Worm (Caenorhabditis elegans) whole organism, L4 larva: ENCODE results near the gene lst-4.

Experiments
- F10B5.3 ChIP-seq: sonication (generic microtip); optimal IDR thresholded peaks from 2 replicates; lab custom pipeline; 2016; ENCODE audit warnings: mild to moderate bottlenecking, missing genetic modification characterization, missing compliant biosample characterization
- F37D6.2 ChIP-seq: sonication (generic microtip); optimal IDR thresholded peaks from 2 replicates; lab custom pipeline; 2016; ENCODE audit warnings: mild to moderate bottlenecking, missing genetic modification characterization, missing compliant biosample characterization
- F44E2.7 ChIP-seq: fragments of 200-800 bp; sonication (Bioruptor generic); IDR thresholded peaks from 2 replicates; pipeline ENCODE4 v2.1.2; 2022; ENCODE audit warnings: missing genetic modification characterization, missing compliant biosample characterization
- F49E8.2 ChIP-seq: sonication (generic microtip); optimal IDR thresholded peaks from 2 replicates; lab custom pipeline; 2016; ENCODE audit warnings: missing compliant biosample characterization, mild to moderate bottlenecking, missing genetic modification characterization, borderline replicate concordance
- T20F7.1 ChIP-seq: fragments of 200-800 bp; sonication (Bioruptor generic); optimal IDR thresholded peaks from 2 replicates; lab custom pipeline; 2018; ENCODE audit warnings: mild to moderate bottlenecking, missing genetic modification characterization, missing compliant biosample characterization
- T26A8.4 ChIP-seq: fragments of 200-800 bp; sonication (Bioruptor generic); IDR thresholded peaks from 2 replicates; pipeline ENCODE4 v1.3.6; 2022; ENCODE audit warnings: missing genetic modification characterization, missing compliant biosample characterization
- Y75B8A.6 ChIP-seq: fragments of 200-800 bp; sonication (Bioruptor generic); IDR thresholded peaks from 2 replicates; pipeline ENCODE4 v1.3.6; 2022; ENCODE audit warnings: missing genetic modification reagents, missing genetic modification characterization, missing compliant biosample characterization
- ZK546.5 ChIP-seq, 2 experiments: sonication (generic microtip); optimal IDR thresholded peaks; 2 replicates each; lab custom pipeline; 2017; ENCODE audit warnings: missing biosample characterization in 2 of 2, missing genetic modification characterization in 2 of 2
- aha-1 ChIP-seq: fragments of 150-350 bp; peaks from one replicate; lab custom pipeline; 2014; ENCODE audit warnings: missing biosample characterization, missing genetic modification characterization
- arid-1 ChIP-seq: fragments of 200-800 bp; sonication (Bioruptor generic); conservative IDR thresholded peaks from 2 replicates; pipeline ENCODE4 v1.3.6; 2022; ENCODE audit warnings: missing genetic modification reagents, missing genetic modification characterization, missing compliant biosample characterization
- ceh-20 ChIP-seq: fragments of 200-800 bp; sonication (Bioruptor generic); IDR thresholded peaks from 2 replicates; pipeline ENCODE4 v1.3.6; 2022; ENCODE audit warnings: missing genetic modification reagents, missing genetic modification characterization, missing compliant biosample characterization
- ceh-32 ChIP-seq: sonication (generic microtip); optimal IDR thresholded peaks from 2 replicates; lab custom pipeline; 2016; ENCODE audit warnings: mild to moderate bottlenecking, missing genetic modification characterization, missing compliant biosample characterization; ENCODE audit not compliant: poor library complexity
- ceh-82 ChIP-seq: sonication (generic microtip); optimal IDR thresholded peaks from 2 replicates; lab custom pipeline; 2017; ENCODE audit warnings: missing biosample characterization, missing genetic modification characterization
- ces-1 ChIP-seq: fragments of 150-350 bp; sonication (generic microtip); optimal IDR thresholded peaks from 4 replicates; lab custom pipeline; 2014; ENCODE audit warnings: missing biosample characterization, missing genetic modification reagents, missing genetic modification characterization
- cey-2 ChIP-seq: sonication (generic microtip); optimal IDR thresholded peaks from 3 replicates; lab custom pipeline; 2017; ENCODE audit warnings: missing genetic modification characterization, mild to moderate bottlenecking, missing compliant biosample characterization, antibody characterized with exemption, borderline replicate concordance; ENCODE audit not compliant: insufficient read depth
- daf-12 ChIP-seq: fragments of 150-350 bp; optimal IDR thresholded peaks from 2 replicates; lab custom pipeline; 2014; ENCODE audit warnings: missing biosample characterization, missing genetic modification reagents, missing genetic modification characterization
- daf-16 ChIP-seq, 3 experiments: sonication (generic microtip); optimal IDR thresholded peaks; 2 replicates each; lab custom pipeline; 2016 to 2017; ENCODE audit warnings: missing genetic modification characterization in 3 of 3, missing genetic modification reagents in 3 of 3, mild to moderate bottlenecking in 2 of 3, missing compliant biosample characterization in 2 of 3, missing biosample characterization in 1 of 3, moderate library complexity in 1 of 3
- daf-8 ChIP-seq: fragments of 200-800 bp; sonication (Bioruptor generic); IDR thresholded peaks from 2 replicates; pipeline ENCODE4 v1.3.6; 2022; ENCODE audit warnings: missing genetic modification characterization, missing compliant biosample characterization
- dmd-9 ChIP-seq: fragments of 200-800 bp; sonication (Bioruptor generic); IDR thresholded peaks from 2 replicates; pipeline ENCODE4 v1.3.6; 2022; ENCODE audit warnings: missing genetic modification reagents, missing genetic modification characterization, missing compliant biosample characterization
- dpl-1 ChIP-seq: fragments of 150-350 bp; optimal IDR thresholded peaks from 2 replicates; lab custom pipeline; 2014; ENCODE audit warnings: missing biosample characterization, missing genetic modification reagents, missing genetic modification characterization
- duxl-1 ChIP-seq: sonication (generic microtip); optimal IDR thresholded peaks from 2 replicates; lab custom pipeline; 2016; ENCODE audit warnings: mild to moderate bottlenecking, missing genetic modification characterization, moderate library complexity, missing compliant biosample characterization; ENCODE audit not compliant: poor library complexity
- egl-27 ChIP-seq: sonication (generic microtip); optimal IDR thresholded peaks from 3 replicates; lab custom pipeline; 2017; ENCODE audit warnings: missing biosample characterization, missing genetic modification reagents, missing genetic modification characterization
- egl-43 ChIP-seq: fragments of 200-800 bp; sonication (Bioruptor generic); IDR thresholded peaks from 2 replicates; pipeline ENCODE4 v1.3.6; 2022; ENCODE audit warnings: missing genetic modification reagents, missing genetic modification characterization, missing compliant biosample characterization
- fos-1 ChIP-seq: fragments of 150-350 bp; optimal IDR thresholded peaks from 2 replicates; lab custom pipeline; 2014; ENCODE audit warnings: missing biosample characterization, missing genetic modification characterization
- hif-1 ChIP-seq, 2 experiments: sonication (generic microtip); optimal IDR thresholded peaks; 2 replicates each; lab custom pipeline; 2016 to 2017; ENCODE audit warnings: missing compliant biosample characterization in 2 of 2, missing genetic modification characterization in 2 of 2, missing genetic modification reagents in 2 of 2, missing genotype in 2 of 2, mild to moderate bottlenecking in 1 of 2
- hlh-11 ChIP-seq: fragments of 200-800 bp; sonication (Bioruptor generic); optimal IDR thresholded peaks from 2 replicates; lab custom pipeline; 2018; ENCODE audit warnings: mild to moderate bottlenecking, missing genetic modification characterization, missing compliant biosample characterization
- jun-1 ChIP-seq: fragments of 150-350 bp; optimal IDR thresholded peaks from 2 replicates; lab custom pipeline; 2014; ENCODE audit warnings: missing biosample characterization, missing genetic modification reagents, missing genetic modification characterization
- lim-7 ChIP-seq: fragments of 200-800 bp; sonication (Bioruptor generic); IDR thresholded peaks from 2 replicates; pipeline ENCODE4 v1.3.6; 2022; ENCODE audit warnings: missing genetic modification characterization, missing compliant biosample characterization
- lin-1 ChIP-seq: fragments of 200-800 bp; sonication (Bioruptor generic); IDR thresholded peaks from 2 replicates; pipeline ENCODE4 v1.3.6; 2022; ENCODE audit warnings: missing genetic modification reagents, missing genetic modification characterization, missing compliant biosample characterization
- lir-3 ChIP-seq: sonication (generic microtip); optimal IDR thresholded peaks from 2 replicates; lab custom pipeline; 2016; ENCODE audit warnings: mild to moderate bottlenecking, missing genetic modification characterization, missing compliant biosample characterization
- lsy-2 ChIP-seq, 2 experiments: fragments of 150-350 bp in 1 of 2; sonication (generic microtip) in 1 of 2; optimal IDR thresholded peaks; 2 replicates each; lab custom pipeline; 2014 to 2017; ENCODE audit warnings: missing biosample characterization in 2 of 2, missing genetic modification characterization in 2 of 2
- madf-5 ChIP-seq, 2 experiments: fragments of 200-800 bp; sonication (Bioruptor generic); IDR thresholded peaks; 2 replicates each; pipeline ENCODE4 v1.3.6; 2022; ENCODE audit warnings: missing compliant biosample characterization in 2 of 2, missing genetic modification characterization in 2 of 2
- mxl-2 ChIP-seq: fragments of 200-800 bp; sonication (Bioruptor generic); conservative IDR thresholded peaks from 2 replicates; pipeline ENCODE4 v1.3.6; 2022; ENCODE audit warnings: missing genetic modification reagents, missing genetic modification characterization, missing compliant biosample characterization
- mxl-3 ChIP-seq: fragments of 200-800 bp; sonication (Bioruptor generic); optimal IDR thresholded peaks from 2 replicates; lab custom pipeline; 2018; ENCODE audit warnings: mild to moderate bottlenecking, missing genetic modification characterization, missing compliant biosample characterization
- nhr-102 ChIP-seq: sonication (generic microtip); optimal IDR thresholded peaks from 2 replicates; lab custom pipeline; 2016; ENCODE audit warnings: mild to moderate bottlenecking, missing genetic modification characterization, moderate library complexity, missing compliant biosample characterization
- nhr-237 ChIP-seq: sonication (generic microtip); optimal IDR thresholded peaks from 2 replicates; lab custom pipeline; 2017; ENCODE audit warnings: missing biosample characterization, missing genetic modification characterization
- nhr-25 ChIP-seq: sonication (generic microtip); optimal IDR thresholded peaks from 2 replicates; lab custom pipeline; 2017; ENCODE audit warnings: missing genetic modification characterization, mild to moderate bottlenecking, missing compliant biosample characterization, antibody characterized with exemption, moderate library complexity, borderline replicate concordance; ENCODE audit not compliant: insufficient read depth
- set-16 ChIP-seq: fragments of 200-800 bp; sonication (Bioruptor generic); IDR thresholded peaks from 2 replicates; pipeline ENCODE4 v1.3.6; 2022; ENCODE audit warnings: missing genetic modification reagents, missing genetic modification characterization, missing compliant biosample characterization
- skn-1 ChIP-seq: fragments of 150-350 bp; optimal IDR thresholded peaks from 2 replicates; lab custom pipeline; 2014; ENCODE audit warnings: missing biosample characterization, missing genetic modification characterization
- snpc-1.2 ChIP-seq: fragments of 200-800 bp; sonication (Bioruptor generic); IDR thresholded peaks from 2 replicates; pipeline ENCODE4 v1.3.6; 2022; ENCODE audit warnings: missing genetic modification reagents, missing genetic modification characterization, missing compliant biosample characterization
- snpc-4 ChIP-seq: fragments of 150-350 bp; optimal IDR thresholded peaks from 2 replicates; lab custom pipeline; 2014; ENCODE audit warnings: missing biosample characterization, missing genetic modification characterization
- spr-1 ChIP-seq: sonication (generic microtip); optimal IDR thresholded peaks from 2 replicates; lab custom pipeline; 2016; ENCODE audit warnings: mild to moderate bottlenecking, missing genetic modification characterization, missing compliant biosample characterization
- unc-130 ChIP-seq: sonication (generic microtip); optimal IDR thresholded peaks from 2 replicates; lab custom pipeline; 2016; ENCODE audit warnings: missing genetic modification reagents, missing genetic modification characterization, missing compliant biosample characterization
- unc-62 ChIP-seq, 3 experiments: fragments of 150-350 bp in 1 of 3; sonication (generic microtip); optimal IDR thresholded peaks in 2 of 3; peaks in 1 of 3; 1 replicate in 1 of 3; 2 replicates in 2 of 3; lab custom pipeline; 2014 to 2017; ENCODE audit warnings: missing biosample characterization in 3 of 3, missing genetic modification characterization in 3 of 3, missing genetic modification reagents in 3 of 3, missing genotype in 1 of 3
- zfp-3 ChIP-seq: fragments of 200-800 bp; sonication (Bioruptor generic); conservative IDR thresholded peaks from 2 replicates; pipeline ENCODE4 v1.3.6; 2022; ENCODE audit warnings: missing genetic modification reagents, missing genetic modification characterization, missing compliant biosample characterization
- zip-2 ChIP-seq: fragments of 150-350 bp; optimal IDR thresholded peaks from 2 replicates; lab custom pipeline; 2014; ENCODE audit warnings: missing biosample characterization, missing genetic modification characterization
- ztf-7 ChIP-seq: fragments of 150-350 bp; optimal IDR thresholded peaks from 2 replicates; lab custom pipeline; 2014; ENCODE audit warnings: missing biosample characterization, missing genetic modification characterization

The lst-4 gene

ce11 chrIV:14033752-14034570, 35.7 kb downstream of the lst-4 start (continued):
- TF ChIP-seq egl-43 (GFP tag; lab: Robert Waterston, UW): peak; percentile 81
- peak; percentile 5; the same call in 1 of the 2 replicates for TF ChIP-seq dmd-9 (GFP tag; lab: Robert Waterston, UW)
- peak in 1 of 2 experiments; percentile 28 for TF ChIP-seq ZK546.5 (tag; optimal IDR thresholded peaks at IDR 0.05; lab: Kevin White, UChicago)
- peak; percentile 94 for TF ChIP-seq nhr-102 (tag; lab: Kevin White, UChicago)
- TF ChIP-seq snpc-4 (tag; lab: Kevin White, UChicago): no peak
- TF ChIP-seq hif-1 (tag; optimal IDR thresholded peaks at IDR 0.05; lab: Kevin White, UChicago): peak in 1 of 2 experiments; percentile 56
- peak; percentile 63 for TF ChIP-seq zip-2 (tag; lab: Kevin White, UChicago)
- peak; percentile 67 for TF ChIP-seq ces-1 (GFP tag; lab: Kevin White, UChicago)
- TF ChIP-seq lir-3 (tag; lab: Kevin White, UChicago): peak; percentile 24
- no peak; the same call in 1 of the 2 replicates for TF ChIP-seq set-16 (GFP tag; lab: Robert Waterston, UW)
- TF ChIP-seq duxl-1: peak; percentile 68
- TF ChIP-seq lim-7 (GFP tag; lab: Robert Waterston, UW): peak; percentile 60; the same call in 1 of the 2 replicates
- TF ChIP-seq cey-2 (tag; lab: Kevin White, UChicago): peak; percentile 76
- TF ChIP-seq madf-5 (GFP tag; IDR thresholded peaks at IDR 0.05; lab: Robert Waterston, UW): 0 out of 4 replicates have a peak, but pooled peaks of 1 of the 2 experiments have one; percentile 18
- peak; percentile 60 for TF ChIP-seq F37D6.2 (tag; lab: Kevin White, UChicago)
- TF ChIP-seq F44E2.7: no peak
- TF ChIP-seq nhr-25: peak; percentile 94
- TF ChIP-seq jun-1 (tag; lab: Kevin White, UChicago): peak; percentile 61
- no peak for TF ChIP-seq F49E8.2
- TF ChIP-seq unc-130 (GFP tag; lab: Kevin White, UChicago): no peak
- TF ChIP-seq ceh-32 (tag; lab: Kevin White, UChicago): peak; percentile 14
- no peak for TF ChIP-seq fos-1
- TF ChIP-seq daf-12 (tag; lab: Kevin White, UChicago): no peak
- TF ChIP-seq spr-1: peak; percentile 82
- peak; percentile 18 for TF ChIP-seq skn-1 (tag; lab: Kevin White, UChicago)
- TF ChIP-seq aha-1: peak; percentile 98
- TF ChIP-seq egl-27 (tag; lab: Kevin White, UChicago): no peak
- TF ChIP-seq daf-16 (GFP tag; optimal IDR thresholded peaks at IDR 0.05; lab: Kevin White, UChicago): peak in 1 of 2 experiments; percentile 85
- TF ChIP-seq daf-16 (tag; optimal IDR thresholded peaks at IDR 0.05; lab: Kevin White, UChicago): peak; percentile 64
- peak; percentile 59; the same call in 1 of the 2 replicates for TF ChIP-seq zfp-3 (GFP tag; lab: Robert Waterston, UW)
- TF ChIP-seq ceh-82 (tag; lab: Kevin White, UChicago): no peak
- TF ChIP-seq arid-1 (GFP tag; lab: Robert Waterston, UW): no peak
- peak; percentile 78 for TF ChIP-seq F10B5.3 (tag; lab: Kevin White, UChicago)
- TF ChIP-seq lsy-2 (tag; optimal IDR thresholded peaks at IDR 0.05; lab: Kevin White, UChicago): peak; percentile 57 to 84
- peak; percentile 70 for TF ChIP-seq ztf-7

ce11 chrIV:14033502-14033751, 36.2 kb downstream of the lst-4 start:
- TF ChIP-seq hlh-11: no peak
- TF ChIP-seq duxl-1: no peak
- TF ChIP-seq Y75B8A.6 (GFP tag; lab: Robert Waterston, UW): no peak
- peak in 1 of 2 experiments; percentile 29 for TF ChIP-seq daf-16 (GFP tag; optimal IDR thresholded peaks at IDR 0.05; lab: Kevin White, UChicago)
- TF ChIP-seq daf-16 (tag; optimal IDR thresholded peaks at IDR 0.05; lab: Kevin White, UChicago): no peak
- TF ChIP-seq mxl-3 (GFP tag; lab: Kevin White, UChicago): no peak
- no peak for TF ChIP-seq egl-27 (tag; lab: Kevin White, UChicago)
- TF ChIP-seq ceh-20 (GFP tag; lab: Robert Waterston, UW): no peak; the same call in 1 of the 2 replicates
- TF ChIP-seq lin-1 (GFP tag; lab: Robert Waterston, UW): 0 out of 2 replicates have a peak, but pooled peaks have one; percentile 6
- no peak; the same call in 1 of the 2 replicates for TF ChIP-seq snpc-1.2
- TF ChIP-seq T26A8.4: no peak
- no peak for TF ChIP-seq dpl-1 (GFP tag; lab: Kevin White, UChicago)
- TF ChIP-seq T20F7.1 (GFP tag; lab: Kevin White, UChicago): no peak
- TF ChIP-seq unc-62 (GFP tag; optimal IDR thresholded peaks at IDR 0.05 in 1 of 2; lab: Kevin White, UChicago): peak in 1 of 2 experiments; percentile 100
- no peak for TF ChIP-seq unc-62 (tag; optimal IDR thresholded peaks at IDR 0.05; lab: Kevin White, UChicago)
- TF ChIP-seq daf-8: no peak
- no peak for TF ChIP-seq mxl-2 (GFP tag; lab: Robert Waterston, UW)
- TF ChIP-seq set-16 (GFP tag; lab: Robert Waterston, UW): peak; percentile 100; the same call in 1 of the 2 replicates
- no peak for TF ChIP-seq nhr-237
- no peak for TF ChIP-seq F44E2.7
